Worm (Caenorhabditis elegans): ENCODE measurements around the gene C18D11.9.
"Not testable (repeated sequence)": the region's sequence is repeated elsewhere in the genome, so short reads cannot be mapped to it uniquely, and the experiment has no call there.

Gene C18D11.9

DNA sequence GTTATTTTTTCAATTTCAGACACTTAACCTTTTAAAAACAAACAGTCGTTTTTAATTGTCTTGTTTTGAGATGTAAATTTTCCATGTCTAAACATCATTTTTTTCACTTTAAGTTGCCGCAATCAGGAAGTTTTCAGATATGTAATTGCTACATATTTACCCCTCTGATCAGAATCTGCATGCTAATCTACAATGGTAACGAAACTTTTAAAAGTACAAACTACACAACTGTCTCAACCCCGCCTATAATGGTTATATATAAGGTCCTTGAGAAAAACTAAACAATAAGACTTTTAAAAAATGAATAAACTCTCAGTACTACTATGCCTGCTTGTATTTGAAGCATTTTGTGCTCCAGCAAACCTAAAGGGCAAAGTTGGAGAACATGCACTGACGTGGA, at the start of gene C18D11.9:
C18D11.9 (plus strand) TSS at position 301 of the 400 bp plus-strand sequence.
- TF ChIP-seq unc-62 (GFP tag; optimal IDR thresholded peaks at IDR 0.05): no peak

DNA sequence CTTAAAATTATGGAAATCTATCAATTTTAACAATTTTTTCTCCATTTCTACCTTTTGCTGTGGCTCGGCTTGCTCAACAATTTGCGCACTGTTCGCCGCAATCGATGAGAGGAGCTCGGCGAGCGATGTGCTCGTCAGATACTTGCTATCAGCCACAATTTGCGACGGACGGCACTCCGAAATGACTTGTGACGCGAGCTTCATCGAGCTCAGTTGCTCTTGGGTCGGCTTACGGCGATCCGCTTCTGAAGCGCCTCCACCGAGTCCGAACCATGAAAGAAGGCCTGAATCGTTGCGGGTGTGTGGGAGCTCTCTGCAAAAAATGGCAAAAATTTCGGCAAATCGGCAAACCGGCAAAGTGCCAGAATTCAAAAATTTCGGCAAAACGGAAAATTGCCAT, 48.3 kb upstream of the C18D11.9 start:
- TF ChIP-seq unc-62 (GFP tag; optimal IDR thresholded peaks at IDR 0.05): no peak

DNA sequence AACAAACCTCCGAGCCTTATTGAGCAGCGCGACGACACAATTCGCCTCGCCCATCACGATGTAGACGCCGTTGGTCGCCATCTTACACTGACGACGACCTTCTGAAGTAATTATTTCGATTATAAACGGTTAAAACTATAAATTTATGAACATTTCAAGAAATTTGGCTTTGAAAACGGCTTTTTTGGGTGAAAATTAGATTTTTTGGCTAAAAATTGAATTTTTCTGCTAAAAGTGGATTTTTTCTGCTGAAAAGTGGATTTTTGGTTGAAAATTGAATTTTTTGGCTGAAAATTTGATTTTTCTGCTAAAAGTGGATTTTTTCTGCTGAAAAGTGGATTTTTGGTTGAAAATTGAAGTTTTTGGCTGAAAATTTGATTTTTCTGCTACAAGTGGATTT, 35.3 kb upstream of the C18D11.9 start, which contains the start of gene gbf-1:
gbf-1 (minus strand) TSS at position 101 of the 400 bp plus-strand sequence.
- not testable (repeated sequence) for TF ChIP-seq unc-62 (GFP tag; optimal IDR thresholded peaks at IDR 0.05)

- TF ChIP-seq unc-62 (GFP tag; optimal IDR thresholded peaks at IDR 0.05): no peak
These were observed 34.4 kb upstream of the C18D11.9 start, which contains the start of gene immp-1 for ce11 chrIII:11774508-11775000. Gene immp-1, plus strand, starts transcription at chrIII:11774950.

- TF ChIP-seq unc-62 (GFP tag; optimal IDR thresholded peaks at IDR 0.05): no peak
These were observed 31.6 kb upstream of the C18D11.9 start, which contains the start of gene mdt-21 for ce11 chrIII:11777321-11777720. Gene mdt-21, plus strand, starts transcription at chrIII:11777621.

ce11 chrIII:11780183-11780664, 28.7 kb upstream of the C18D11.9 start, which contains the start of gene C24H11.5:
Gene C24H11.5, plus strand, starts transcription at chrIII:11780233.
- no peak for TF ChIP-seq unc-62 (GFP tag; optimal IDR thresholded peaks at IDR 0.05)

DNA sequence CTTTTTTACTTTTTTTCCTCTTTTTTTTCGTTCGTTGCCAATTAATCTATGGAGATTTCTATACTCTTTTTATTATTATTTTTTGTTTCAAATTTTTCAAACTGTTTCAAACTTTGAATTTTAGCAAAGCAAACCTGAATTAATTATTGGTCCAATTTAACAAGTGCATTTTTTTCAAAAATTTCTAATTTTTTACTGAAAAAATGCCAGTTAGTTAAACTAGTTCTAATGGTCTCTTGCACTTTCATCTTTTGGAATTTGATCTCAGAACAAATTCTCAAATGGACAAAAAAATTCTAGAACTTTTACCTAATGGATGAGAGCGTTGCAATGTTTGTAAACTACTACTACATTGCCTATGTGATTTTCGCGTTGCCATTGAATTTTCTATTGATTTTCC, 27.1 kb upstream of the C18D11.9 start, which contains the start of gene srd-74:
srd-74 (plus strand) TSS at position 301 of the 400 bp plus-strand sequence.
- no peak for TF ChIP-seq unc-62 (GFP tag; optimal IDR thresholded peaks at IDR 0.05)

DNA sequence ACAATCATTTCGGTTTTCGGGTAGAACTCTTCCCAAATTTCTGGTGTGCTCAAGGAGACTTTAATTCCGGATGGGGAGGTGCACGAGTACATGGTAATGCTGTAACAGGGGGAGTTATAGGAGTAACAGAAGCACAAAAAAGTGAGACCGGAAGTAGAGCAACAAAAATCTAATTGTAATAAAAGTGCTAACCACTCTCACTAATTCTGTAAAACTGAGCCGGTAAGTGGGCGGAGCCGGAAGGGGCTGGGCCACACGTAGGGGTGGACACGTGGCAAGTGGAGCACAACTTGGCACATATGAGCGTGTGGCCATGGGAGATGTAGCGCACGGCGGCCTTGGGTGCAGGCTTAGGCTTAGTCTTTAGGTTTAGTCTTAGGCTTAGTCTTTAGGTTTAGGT, 23.0 kb upstream of the C18D11.9 start, which contains the start of gene tbx-38:
tbx-38 (minus strand) TSS at position 101 of the 400 bp plus-strand sequence.
- TF ChIP-seq unc-62 (GFP tag; optimal IDR thresholded peaks at IDR 0.05): no peak

- TF ChIP-seq unc-62 (GFP tag; optimal IDR thresholded peaks at IDR 0.05): not testable (repeated sequence)
These were observed 21.5 kb upstream of the C18D11.9 start, which contains the start of gene C24H11.1 for ce11 chrIII:11787376-11787775. Gene C24H11.1, plus strand, starts transcription at chrIII:11787676.

- TF ChIP-seq unc-62 (GFP tag; optimal IDR thresholded peaks at IDR 0.05): no peak
These were observed 19.4 kb upstream of the C18D11.9 start for ce11 chrIII:11789480-11789879.

ce11 chrIII:11792295-11793256, 16.3 kb upstream of the C18D11.9 start, which contains the start of gene C24H11.2:
Gene C24H11.2, minus strand, starts transcription at chrIII:11792345.
- TF ChIP-seq unc-62 (GFP tag; optimal IDR thresholded peaks at IDR 0.05): not testable (repeated sequence)

- no peak for TF ChIP-seq unc-62 (GFP tag; optimal IDR thresholded peaks at IDR 0.05)
These were observed 14.5 kb upstream of the C18D11.9 start for ce11 chrIII:11794389-11794788.

DNA sequence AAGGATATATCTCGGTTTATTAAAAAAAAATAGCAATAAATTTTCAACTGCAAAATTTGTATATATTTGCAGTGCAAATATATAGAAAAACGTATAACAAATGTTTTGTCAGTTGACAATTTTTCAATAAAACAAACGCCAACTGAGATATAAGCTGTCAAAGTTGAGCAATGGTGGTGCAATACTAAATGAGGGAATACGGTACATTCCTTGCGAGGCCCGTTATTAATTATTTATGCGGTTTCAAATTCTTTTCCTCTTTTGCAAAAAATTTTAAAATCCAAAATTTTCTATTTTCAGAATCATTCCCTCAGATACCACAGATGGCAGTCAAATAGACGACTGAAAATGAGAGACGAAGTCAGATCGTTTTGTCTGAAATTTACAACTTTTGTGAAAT, 13.5 kb upstream of the C18D11.9 start, which contains the start of gene twk-39:
twk-39 (plus strand) TSS at position 301 of the 400 bp plus-strand sequence.
- TF ChIP-seq unc-62 (GFP tag; optimal IDR thresholded peaks at IDR 0.05): no peak

DNA sequence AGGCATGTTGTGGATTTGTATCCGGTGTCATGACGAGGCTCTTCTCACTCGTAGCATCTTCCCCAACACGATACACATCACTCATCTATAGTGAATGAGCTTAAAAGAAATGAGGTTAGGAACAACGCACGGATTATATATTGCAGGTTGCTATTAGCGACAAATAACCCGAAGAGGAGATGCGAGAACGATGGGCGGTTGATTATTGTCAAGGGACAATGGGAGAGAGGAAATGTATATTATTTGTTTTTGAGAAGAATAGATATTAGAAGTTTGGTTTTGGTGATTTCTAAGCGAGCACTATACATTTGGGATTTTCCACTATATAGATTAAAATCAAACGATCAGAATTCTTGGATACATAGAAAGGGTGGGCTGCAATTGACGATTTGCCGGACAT, 2.2 kb upstream of the C18D11.9 start, which contains the start of gene C18D11.7:
C18D11.7 (minus strand) TSS at position 101 of the 400 bp plus-strand sequence.
- TF ChIP-seq unc-62 (GFP tag; optimal IDR thresholded peaks at IDR 0.05): no peak

DNA sequence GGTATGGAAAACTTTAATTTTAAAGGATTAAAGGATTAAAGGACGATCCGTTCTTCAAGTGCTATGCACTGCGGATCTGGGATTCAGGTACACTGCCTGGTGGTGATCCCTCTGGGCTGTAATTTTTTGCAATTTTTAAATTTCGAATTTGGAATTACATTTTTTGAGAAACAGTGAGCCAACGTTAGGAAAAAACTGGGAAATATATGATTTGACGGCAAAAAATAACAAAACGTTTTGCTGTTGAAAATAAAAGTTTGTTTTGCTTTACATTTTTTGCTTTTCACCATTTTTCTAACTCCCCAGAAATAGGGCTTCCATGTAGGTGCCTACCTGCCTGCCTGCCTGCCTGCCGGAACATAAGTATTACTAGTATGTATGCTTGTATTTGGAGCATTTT, 1.5 kb upstream of the C18D11.9 start, which contains the start of gene C18D11.10:
C18D11.10 (plus strand) TSS at position 301 of the 400 bp plus-strand sequence.
- TF ChIP-seq unc-62 (GFP tag; optimal IDR thresholded peaks at IDR 0.05): no peak

- TF ChIP-seq unc-62 (GFP tag; optimal IDR thresholded peaks at IDR 0.05): no peak
These were observed 1.5 kb downstream of the C18D11.9 start, which contains the start of gene C18D11.6 for ce11 chrIII:11810447-11810846. Gene C18D11.6, plus strand, starts transcription at chrIII:11810556.

All from whole organism, dauer.